Worm (Caenorhabditis elegans): ENCODE measurements around the gene Y48G9A.7.

DNA sequence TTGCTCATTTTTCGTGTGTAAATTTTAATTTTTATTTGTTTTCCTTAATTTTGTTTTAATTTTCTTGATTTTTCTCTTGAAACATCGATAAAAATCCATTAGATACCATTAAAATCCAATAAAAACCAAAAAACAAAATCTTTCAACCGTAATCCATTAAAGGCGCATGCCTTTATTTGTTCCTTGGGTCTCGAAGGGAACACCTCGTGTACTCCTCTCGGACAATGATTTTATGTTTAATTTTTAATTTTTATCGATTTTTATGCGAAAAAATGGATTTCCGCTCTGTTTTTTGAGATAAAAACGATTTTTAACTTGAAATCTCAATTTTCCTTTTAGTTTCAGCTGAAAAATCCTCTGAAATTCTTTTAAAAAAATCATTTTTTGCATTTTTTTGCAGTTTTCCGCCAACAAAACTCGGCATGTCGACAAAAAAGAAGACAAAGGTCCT is 8.4 kb upstream of the Y48G9A.7 start, which contains the start of gene ppk-2:
- TF ChIP-seq skn-1 (tag; optimal IDR thresholded peaks at IDR 0.05) (no peak), ama-1 (optimal IDR thresholded peaks at IDR 0.05) (no peak), aly-2 (tag; optimal IDR thresholded peaks at IDR 0.05) (no peak), nhr-77 (tag; optimal IDR thresholded peaks at IDR 0.05) (no peak), daf-12 (tag; optimal IDR thresholded peaks at IDR 0.05) (no peak), R02D3.7 (tag; optimal IDR thresholded peaks at IDR 0.05) (no peak)

Data from whole organism, L3 larva.